Fruit fly (Drosophila melanogaster) whole organism, embryonic: ENCODE measurements around the gene CG33932.

Experiments used
- Abd-B ChIP-seq: fragments of 200-800 bp; sonication (Bioruptor generic); optimal IDR thresholded peaks from 2 replicates; lab custom pipeline; 2018; ENCODE audit warnings: missing biosample characterization, mild to moderate bottlenecking, missing genetic modification characterization, moderate library complexity
- Adf1 ChIP-seq: fragments of 200-800 bp; sonication (Bioruptor generic); IDR thresholded peaks from 2 replicates; pipeline ENCODE4 v1.3.6; 2022; ENCODE audit warnings: missing biosample characterization, missing genetic modification characterization
- CG10366 ChIP-seq: fragments of 200-800 bp; sonication (Bioruptor generic); IDR thresholded peaks from 2 replicates; pipeline ENCODE4 v1.3.6; 2022; ENCODE audit warnings: missing biosample characterization, missing genetic modification characterization
- CG10543 ChIP-seq: fragments of 200-800 bp; sonication (Bioruptor generic); optimal IDR thresholded peaks from 3 replicates; lab custom pipeline; 2017; ENCODE audit warnings: missing biosample characterization, mild to moderate bottlenecking, missing genetic modification characterization, moderate library complexity
- CG11093 ChIP-seq: fragments of 200-800 bp; sonication (Bioruptor generic); IDR thresholded peaks from 3 replicates; pipeline ENCODE4 v1.3.6; 2022; ENCODE audit warnings: missing biosample characterization, missing genetic modification characterization
- CG12769 ChIP-seq: fragments of 200-800 bp; sonication (Bioruptor generic); optimal IDR thresholded peaks from 2 replicates; lab custom pipeline; 2019; ENCODE audit warnings: missing biosample characterization, mild to moderate bottlenecking, missing genetic modification characterization, moderate library complexity
- CG13287 ChIP-seq: fragments of 200-800 bp; sonication (Bioruptor generic); IDR thresholded peaks from 2 replicates; pipeline ENCODE4 v1.3.6; 2022; ENCODE audit warnings: missing biosample characterization, missing genetic modification characterization; ENCODE audit not compliant: partially characterized antibody
- CG1603 ChIP-seq: fragments of 200-800 bp; sonication (Bioruptor generic); optimal IDR thresholded peaks from 2 replicates; lab custom pipeline; 2019; ENCODE audit warnings: missing biosample characterization, mild to moderate bottlenecking, missing genetic modification characterization, moderate library complexity
- CG1647 ChIP-seq: fragments of 200-800 bp; sonication (Bioruptor generic); optimal IDR thresholded peaks from 3 replicates; lab custom pipeline; 2016; ENCODE audit warnings: missing biosample characterization, missing genetic modification characterization
- CG16863 ChIP-seq: fragments of 200-800 bp; sonication (Bioruptor generic); optimal IDR thresholded peaks from 3 replicates; lab custom pipeline; 2016; ENCODE audit warnings: missing biosample characterization, missing genetic modification characterization
- CG17802 ChIP-seq: fragments of 200-800 bp; sonication (Bioruptor generic); optimal IDR thresholded peaks from 2 replicates; lab custom pipeline; 2018; ENCODE audit warnings: missing biosample characterization, mild to moderate bottlenecking, missing genetic modification characterization, moderate library complexity
- CG2875 ChIP-seq: fragments of 200-800 bp; sonication (Bioruptor generic); optimal IDR thresholded peaks from 2 replicates; lab custom pipeline; 2017; ENCODE audit warnings: missing biosample characterization, mild to moderate bottlenecking, missing genetic modification characterization, missing genetic modification reagents
- CG30020 ChIP-seq: fragments of 200-800 bp; optimal IDR thresholded peaks from 2 replicates; lab custom pipeline; 2019; ENCODE audit warnings: missing biosample characterization, mild to moderate bottlenecking, missing genetic modification characterization, moderate library complexity
- CG3163 ChIP-seq: fragments of 200-800 bp; sonication (Bioruptor generic); optimal IDR thresholded peaks from 3 replicates; lab custom pipeline; 2016; ENCODE audit warnings: missing biosample characterization, missing genetic modification characterization
- CG32767 ChIP-seq: fragments of 200-800 bp; sonication (Bioruptor generic); IDR thresholded peaks from 2 replicates; pipeline ENCODE4 v1.3.6; 2022; ENCODE audit warnings: missing biosample characterization, missing genetic modification characterization
- CG34224 ChIP-seq: fragments of 200-800 bp; sonication (Bioruptor generic); IDR thresholded peaks from 3 replicates; pipeline ENCODE4 v1.3.6; 2022; ENCODE audit warnings: missing biosample characterization, missing genetic modification characterization; ENCODE audit not compliant: partially characterized antibody
- CG4360 ChIP-seq: fragments of 200-800 bp; sonication (Bioruptor generic); IDR thresholded peaks from 2 replicates; pipeline ENCODE4 v1.3.6; 2022; ENCODE audit warnings: missing biosample characterization, missing genetic modification characterization
- CG5180 ChIP-seq: fragments of 200-800 bp; sonication (Bioruptor generic); optimal IDR thresholded peaks from 3 replicates; lab custom pipeline; 2017; ENCODE audit warnings: missing biosample characterization, missing genetic modification characterization, mild to moderate bottlenecking, moderate library complexity, missing genetic modification reagents
- CG6791 ChIP-seq: fragments of 200-800 bp; sonication (Bioruptor generic); IDR thresholded peaks from 3 replicates; pipeline ENCODE4 v1.3.6; 2022; ENCODE audit warnings: missing biosample characterization, missing genetic modification characterization; ENCODE audit not compliant: partially characterized antibody
- CG7745 ChIP-seq: fragments of 200-800 bp; sonication (Bioruptor generic); optimal IDR thresholded peaks from 2 replicates; lab custom pipeline; 2018; ENCODE audit warnings: missing biosample characterization, mild to moderate bottlenecking, missing genetic modification characterization, moderate library complexity
- CG7839 ChIP-seq: fragments of 200-800 bp; sonication (Bioruptor generic); optimal IDR thresholded peaks from 3 replicates; lab custom pipeline; 2018; ENCODE audit warnings: missing biosample characterization, mild to moderate bottlenecking, missing genetic modification characterization, moderate library complexity
- CG8478 ChIP-seq: fragments of >200 bp; optimal IDR thresholded peaks from 2 replicates; lab custom pipeline; 2018
- CG8924 ChIP-seq: fragments of 200-800 bp; optimal IDR thresholded peaks from 3 replicates; lab custom pipeline; 2019; ENCODE audit warnings: missing biosample characterization, mild to moderate bottlenecking, missing genetic modification characterization, moderate library complexity
- Dad ChIP-seq: fragments of 200-800 bp; sonication (Bioruptor generic); optimal IDR thresholded peaks from 3 replicates; lab custom pipeline; 2016; ENCODE audit warnings: missing biosample characterization, missing genetic modification characterization
- Deaf1 ChIP-seq: fragments of 200-800 bp; optimal IDR thresholded peaks from 3 replicates; lab custom pipeline; 2019; ENCODE audit warnings: missing biosample characterization, mild to moderate bottlenecking, missing genetic modification characterization, moderate library complexity
- Dfd ChIP-seq, 2 experiments: fragments of >200 bp; optimal IDR thresholded peaks; 2 replicates each; lab custom pipeline; 2017; ENCODE audit warnings: missing biosample characterization in 2 of 2, missing genetic modification characterization in 2 of 2
- Elba2 ChIP-seq: fragments of 200-800 bp; sonication (Bioruptor generic); optimal IDR thresholded peaks from 3 replicates; lab custom pipeline; 2016; ENCODE audit warnings: missing biosample characterization, missing genetic modification characterization
- Hr39 ChIP-seq: fragments of >200 bp; optimal IDR thresholded peaks from 2 replicates; lab custom pipeline; 2017
- Mad ChIP-seq: fragments of 200-800 bp; sonication (Bioruptor generic); optimal IDR thresholded peaks from 2 replicates; lab custom pipeline; 2016; ENCODE audit warnings: missing biosample characterization, missing genetic modification characterization
- Poxn ChIP-seq: fragments of 200-800 bp; sonication (Bioruptor generic); IDR thresholded peaks from 2 replicates; pipeline ENCODE4 v1.3.6; 2022; ENCODE audit warnings: missing biosample characterization, missing genetic modification characterization
- Ptx1 ChIP-seq: fragments of 200-800 bp; sonication (Bioruptor generic); IDR thresholded peaks from 2 replicates; pipeline ENCODE4 v1.3.6; 2022; ENCODE audit warnings: missing biosample characterization, missing genetic modification characterization
- Trl ChIP-seq, 3 experiments: fragments of >200 bp in 2 of 3; fragments of 200-800 bp in 1 of 3; sonication (Bioruptor generic) in 1 of 3; optimal IDR thresholded peaks; 2 replicates in 1 of 3; 3 replicates in 2 of 3; lab custom pipeline; 2016 to 2017; ENCODE audit warnings: missing biosample characterization in 1 of 3, missing genetic modification characterization in 1 of 3
- Usf ChIP-seq: fragments of 200-800 bp; sonication (Bioruptor generic); optimal IDR thresholded peaks from 2 replicates; lab custom pipeline; 2017; ENCODE audit warnings: missing genotype, missing biosample characterization, missing genetic modification characterization
- bsh ChIP-seq, 2 experiments: fragments of 200-800 bp; sonication (Bioruptor generic); optimal IDR thresholded peaks; 2 replicates each; lab custom pipeline; 2017 to 2018; ENCODE audit warnings: mild to moderate bottlenecking in 2 of 2, missing biosample characterization in 2 of 2, missing genetic modification characterization in 2 of 2, moderate library complexity in 1 of 2
- cg ChIP-seq: fragments of 200-800 bp; sonication (Bioruptor generic); optimal IDR thresholded peaks from 3 replicates; lab custom pipeline; 2019; ENCODE audit warnings: missing biosample characterization, mild to moderate bottlenecking, missing genetic modification characterization, moderate library complexity
- chif ChIP-seq, 2 experiments: fragments of 200-800 bp; sonication (Bioruptor generic); optimal IDR thresholded peaks; 3 replicates each; lab custom pipeline; 2016; ENCODE audit warnings: missing biosample characterization in 2 of 2, missing genetic modification characterization in 2 of 2
- chinmo ChIP-seq: fragments of 200-800 bp; sonication (Bioruptor generic); IDR thresholded peaks from 4 replicates; pipeline ENCODE4 v1.3.6; 2022; ENCODE audit warnings: missing biosample characterization, missing genetic modification characterization; ENCODE audit not compliant: partially characterized antibody
- crol ChIP-seq: fragments of 200-800 bp; sonication (Bioruptor generic); IDR thresholded peaks from 2 replicates; pipeline ENCODE4 v1.3.6; 2022; ENCODE audit warnings: missing biosample characterization, missing genetic modification characterization
- grau ChIP-seq: fragments of 200-800 bp; optimal IDR thresholded peaks from 3 replicates; lab custom pipeline; 2019; ENCODE audit warnings: missing biosample characterization, mild to moderate bottlenecking, missing genetic modification characterization, moderate library complexity
- pan ChIP-seq, 4 experiments: fragments of >200 bp in 3 of 4; fragments of 200-800 bp in 1 of 4; sonication (Bioruptor generic) in 1 of 4; optimal IDR thresholded peaks in 3 of 4; IDR thresholded peaks in 1 of 4; 2 replicates each; pipeline versions ENCODE4 v1.3.6 to Lab custom; 2017 to 2022; ENCODE audit warnings: missing biosample characterization in 2 of 4, missing genetic modification characterization in 2 of 4, mixed read lengths in 1 of 4
- pfk ChIP-seq: fragments of 200-800 bp; sonication (Bioruptor generic); optimal IDR thresholded peaks from 2 replicates; lab custom pipeline; 2018; ENCODE audit warnings: missing biosample characterization, mild to moderate bottlenecking, missing genetic modification characterization, moderate library complexity
- rib ChIP-seq: fragments of 200-800 bp; sonication (Bioruptor generic); IDR thresholded peaks from 2 replicates; pipeline ENCODE4 v1.3.6; 2022; ENCODE audit warnings: missing biosample characterization, missing genetic modification characterization
- sisA ChIP-seq: fragments of 200-800 bp; sonication (Bioruptor generic); IDR thresholded peaks from 2 replicates; pipeline ENCODE4 v1.3.6; 2022; ENCODE audit warnings: missing biosample characterization, missing genetic modification characterization
- ssp ChIP-seq: fragments of 200-800 bp; sonication (Bioruptor generic); IDR thresholded peaks from 2 replicates; pipeline ENCODE4 v1.3.6; 2022; ENCODE audit warnings: missing biosample characterization, missing genetic modification characterization
- tap ChIP-seq: fragments of 200-800 bp; optimal IDR thresholded peaks from 3 replicates; lab custom pipeline; 2019; ENCODE audit warnings: missing biosample characterization, mild to moderate bottlenecking, missing genetic modification characterization, moderate library complexity
- twi ChIP-seq: fragments of 200-800 bp; optimal IDR thresholded peaks from 2 replicates; lab custom pipeline; 2019; ENCODE audit warnings: missing biosample characterization, mild to moderate bottlenecking, missing genetic modification characterization, moderate library complexity

Gene CG33932

dm6 chrX:19711936-19712335 is 32.3 kb upstream of the CG33932 start:
- TF ChIP-seq sisA (GFP tag; lab: Robert Waterston, UW) (no peak), CG2875 (GFP tag; lab: Kevin White, UChicago) (no peak), CG17802 (tag; lab: Kevin White, UChicago) (peak; percentile 52), Abd-B (GFP tag; lab: Kevin White, UChicago) (no peak), CG4360 (GFP tag; lab: Robert Waterston, UW) (peak; percentile 83), CG30020 (peak; percentile 28), ssp (GFP tag; lab: Robert Waterston, UW) (0 out of 2 replicates have a peak, but pooled peaks have one; percentile 25), CG10366 (GFP tag; lab: Robert Waterston, UW) (no peak)

dm6 chrX:19712898-19713627 is 31.2 kb upstream of the CG33932 start, which contains the start of gene meso18E:
meso18E (minus strand) TSS chrX:19713045.
- peak in 1 of 2 experiments; percentile 48 for TF ChIP-seq Trl (optimal IDR thresholded peaks at IDR 0.05; lab: Kevin White, UChicago)
- no peak for TF ChIP-seq Trl (GFP tag; optimal IDR thresholded peaks at IDR 0.05; lab: Kevin White, UChicago)
- peak; percentile 69 for TF ChIP-seq CG10543 (GFP tag; lab: Kevin White, UChicago)
- TF ChIP-seq chinmo (GFP tag; lab: Robert Waterston, UW) = 0 out of 4 replicates have a peak, but pooled peaks have one; percentile 7
- TF ChIP-seq CG32767 = peak; percentile 19; the same call in 1 of the 2 replicates
- TF ChIP-seq Dad (GFP tag; lab: Kevin White, UChicago) = no peak
- peak; percentile 91 for TF ChIP-seq twi (tag; lab: Kevin White, UChicago)
- peak; percentile 53 for TF ChIP-seq pfk (GFP tag; lab: Kevin White, UChicago)
- TF ChIP-seq chif (GFP tag; optimal IDR thresholded peaks at IDR 0.05; lab: Kevin White, UChicago) = no peak
- peak; percentile 68 for TF ChIP-seq CG8478
- peak; percentile 86 for TF ChIP-seq CG12769 (tag; lab: Kevin White, UChicago)
- peak; percentile 91 for TF ChIP-seq crol (GFP tag; lab: Robert Waterston, UW)
- TF ChIP-seq Hr39 (lab: Kevin White, UChicago) = peak; percentile 97
- TF ChIP-seq CG5180 (GFP tag; lab: Kevin White, UChicago) = peak; percentile 18
- TF ChIP-seq CG11093 (GFP tag; lab: Robert Waterston, UW) = no peak
- TF ChIP-seq CG34224 (GFP tag; lab: Robert Waterston, UW) = no peak
- TF ChIP-seq Ptx1 (GFP tag; lab: Robert Waterston, UW) = no peak
- no peak for TF ChIP-seq CG1603 (tag; lab: Kevin White, UChicago)
- peak in 1 of 2 experiments; percentile 1 for TF ChIP-seq Dfd (GFP tag; optimal IDR thresholded peaks at IDR 0.05; lab: Kevin White, UChicago)
- TF ChIP-seq CG13287 (GFP tag; lab: Robert Waterston, UW) = no peak
- TF ChIP-seq cg (GFP tag; lab: Kevin White, UChicago) = peak; percentile 85
- TF ChIP-seq CG16863 = no peak
- peak; percentile 95 for TF ChIP-seq Deaf1 (tag; lab: Kevin White, UChicago)
- TF ChIP-seq Adf1 (GFP tag; lab: Robert Waterston, UW) = peak; percentile 65
- TF ChIP-seq, all 482 proteins: peak for 15

- TF ChIP-seq CG7839 (no peak), grau (tag; lab: Kevin White, UChicago) (peak; percentile 70), tap (tag; lab: Kevin White, UChicago) (no peak), rib (GFP tag; lab: Robert Waterston, UW) (no peak), CG3163 (GFP tag; lab: Kevin White, UChicago) (no peak), Mad (GFP tag; lab: Kevin White, UChicago) (no peak), Elba2 (no peak), CG8924 (tag; lab: Kevin White, UChicago) (no peak), bsh (GFP tag; optimal IDR thresholded peaks at IDR 0.05; lab: Kevin White, UChicago) (no peak), CG6791 (GFP tag; lab: Robert Waterston, UW) (no peak), CG1647 (GFP tag; lab: Kevin White, UChicago) (no peak), CG7745 (no peak), Usf (no peak), Poxn (GFP tag; lab: Robert Waterston, UW) (no peak), CG12769 (tag; lab: Kevin White, UChicago) (peak; percentile 39), pan (optimal IDR thresholded peaks at IDR 0.05; lab: Kevin White, UChicago) (no peak), pan (GFP tag; optimal IDR thresholded peaks at IDR 0.05 in 1 of 2, IDR thresholded peaks at IDR 0.05 in 1 of 2) (no peak)
Observed at dm6 chrX:19714816-19715215, 29.4 kb upstream of the CG33932 start.
